Worm (Caenorhabditis elegans): ENCODE measurements around the gene DH11.2.

Gene DH11.2

ce11 chrII:8058769-8059168, 46.2 kb downstream of the DH11.2 start, which contains the start of gene T05H10.8:
T05H10.8 (plus strand) TSS chrII:8059069.
- TF ChIP-seq ceh-9 (tag; optimal IDR thresholded peaks at IDR 0.05) (no peak), hlh-13 (GFP tag; optimal IDR thresholded peaks at IDR 0.05) (no peak), ceh-24 (tag; optimal IDR thresholded peaks at IDR 0.05) (no peak), ceh-6 (GFP tag; optimal IDR thresholded peaks at IDR 0.05) (no peak), elt-2 (tag; optimal IDR thresholded peaks at IDR 0.05) (no peak), rnt-1 (tag; optimal IDR thresholded peaks at IDR 0.05) (no peak), pqm-1 (tag; optimal IDR thresholded peaks at IDR 0.05) (no peak), K02D7.2 (tag; optimal IDR thresholded peaks at IDR 0.05) (no peak), pag-3 (tag; optimal IDR thresholded peaks at IDR 0.05; ENCODE audit: borderline replicate concordance) (no peak), pat-9 (tag; optimal IDR thresholded peaks at IDR 0.05) (no peak), sox-4 (tag; optimal IDR thresholded peaks at IDR 0.05) (no peak), K09A11.1 (tag; optimal IDR thresholded peaks at IDR 0.05; ENCODE audit: insufficient read depth) (no peak), mec-3 (tag; optimal IDR thresholded peaks at IDR 0.05; ENCODE audit: borderline replicate concordance) (no peak), unc-3 (GFP tag; conservative IDR thresholded peaks at IDR 0.05) (no peak), unc-3 (tag; optimal IDR thresholded peaks at IDR 0.05) (no peak), elt-4 (tag; optimal IDR thresholded peaks at IDR 0.05) (no peak), fkh-10 (GFP tag; optimal IDR thresholded peaks at IDR 0.05) (no peak), npax-4 (tag; optimal IDR thresholded peaks at IDR 0.05) (no peak), che-1 (tag; optimal IDR thresholded peaks at IDR 0.05) (no peak)

ce11 chrII:8059532-8059931, 46.9 kb downstream of the DH11.2 start:
- TF ChIP-seq unc-42 (tag; optimal IDR thresholded peaks at IDR 0.05), result no peak

DNA sequence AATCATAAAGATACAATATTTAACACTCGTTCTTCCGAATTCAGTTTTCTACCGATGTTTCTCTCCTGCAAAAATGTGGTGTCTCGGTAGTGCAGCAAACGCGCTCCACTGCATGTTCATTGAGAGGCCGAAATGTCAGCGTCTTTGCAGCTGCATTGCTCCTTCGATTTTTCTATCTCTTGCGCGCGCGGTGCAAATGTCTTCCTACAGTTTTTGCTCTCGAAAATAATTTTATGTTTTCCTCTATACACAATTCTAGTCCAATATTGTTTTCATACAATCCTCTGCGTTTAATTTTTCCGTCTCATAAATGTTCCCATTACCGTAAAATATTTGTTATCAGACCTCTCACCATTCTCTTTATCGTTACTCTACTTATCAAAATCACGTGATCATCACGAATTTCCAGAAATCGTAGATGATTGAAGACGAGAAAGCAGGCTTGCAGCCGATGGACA, 49.7 kb downstream of the DH11.2 start, which contains the start of gene ufd-2:
Gene ufd-2, plus strand, starts transcription at position 408 of the 458 bp plus-strand sequence.
- peak; percentile 50 for TF ChIP-seq ets-4 (tag; optimal IDR thresholded peaks at IDR 0.05)
- peak; percentile 47 for TF ChIP-seq fax-1 (tag; optimal IDR thresholded peaks at IDR 0.05)
- peak; percentile 20 for TF ChIP-seq dve-1 (tag; optimal IDR thresholded peaks at IDR 0.05)
- peak; percentile 36 for TF ChIP-seq unc-86 (tag; optimal IDR thresholded peaks at IDR 0.05)
- peak; percentile 57 for TF ChIP-seq fkh-6 (tag; optimal IDR thresholded peaks at IDR 0.05)
- peak; percentile 38 for TF ChIP-seq pros-1 (tag; optimal IDR thresholded peaks at IDR 0.05)
- peak; percentile 64 for TF ChIP-seq zip-5 (tag; optimal IDR thresholded peaks at IDR 0.05)
- no peak for TF ChIP-seq madf-2 (tag; optimal IDR thresholded peaks at IDR 0.05)
- TF ChIP-seq dmd-4 (tag; optimal IDR thresholded peaks at IDR 0.05; ENCODE audit: borderline replicate concordance), result no peak
- peak; percentile 90 for TF ChIP-seq tbx-2 (tag; optimal IDR thresholded peaks at IDR 0.05)
- peak; percentile 51 for TF ChIP-seq tbx-7 (tag; optimal IDR thresholded peaks at IDR 0.05)
- TF ChIP-seq unc-55 (GFP tag; optimal IDR thresholded peaks at IDR 0.05), result peak; percentile 15
- peak; percentile 30 for TF ChIP-seq hlh-8 (tag; optimal IDR thresholded peaks at IDR 0.05)
- no peak for TF ChIP-seq sdc-2 (tag; optimal IDR thresholded peaks at IDR 0.05)
- TF ChIP-seq nhr-232 (tag; optimal IDR thresholded peaks at IDR 0.05), result no peak
- peak; percentile 71 for TF ChIP-seq ceh-18 (tag; optimal IDR thresholded peaks at IDR 0.05)
- peak; percentile 79 for TF ChIP-seq elt-2 (tag; optimal IDR thresholded peaks at IDR 0.05)
- no peak for TF ChIP-seq T23F11.4 (GFP tag; optimal IDR thresholded peaks at IDR 0.05)
- peak; percentile 71 for TF ChIP-seq C08G9.2 (tag; optimal IDR thresholded peaks at IDR 0.05)
- TF ChIP-seq rnt-1 (tag; optimal IDR thresholded peaks at IDR 0.05), result peak; percentile 75
- peak; percentile 20 for TF ChIP-seq ceh-48 (tag; optimal IDR thresholded peaks at IDR 0.05)
- TF ChIP-seq ceh-34 (tag; optimal IDR thresholded peaks at IDR 0.05), result peak; percentile 48
- peak; percentile 73 for TF ChIP-seq ceh-2 (tag; optimal IDR thresholded peaks at IDR 0.05)
- peak; percentile 66 for TF ChIP-seq unc-42 (tag; optimal IDR thresholded peaks at IDR 0.05)
- TF ChIP-seq ref-2 (tag; optimal IDR thresholded peaks at IDR 0.05), result peak; percentile 82
- no peak for TF ChIP-seq lim-6 (tag; optimal IDR thresholded peaks at IDR 0.05)
- peak; percentile 94 for TF ChIP-seq ceh-31 (tag; optimal IDR thresholded peaks at IDR 0.05)
- no peak for TF ChIP-seq mec-3 (tag; optimal IDR thresholded peaks at IDR 0.05; ENCODE audit: borderline replicate concordance)
- TF ChIP-seq ceh-45 (GFP tag; IDR thresholded peaks at IDR 0.05), result no peak
- 0 out of 2 replicates have a peak, but pooled peaks have one; percentile 14 for TF ChIP-seq unc-3 (GFP tag; conservative IDR thresholded peaks at IDR 0.05)
- TF ChIP-seq unc-3 (tag; optimal IDR thresholded peaks at IDR 0.05), result no peak
- no peak for TF ChIP-seq ceh-24 (tag; optimal IDR thresholded peaks at IDR 0.05)
- TF ChIP-seq ahr-1 (tag; optimal IDR thresholded peaks at IDR 0.05), result peak; percentile 19
- no peak for TF ChIP-seq hlh-15 (tag; optimal IDR thresholded peaks at IDR 0.05)
- peak; percentile 56 for TF ChIP-seq ceh-14 (tag; optimal IDR thresholded peaks at IDR 0.05)
- peak; percentile 68 for TF ChIP-seq F13H6.1 (tag; optimal IDR thresholded peaks at IDR 0.05)

All from whole organism, late embryonic.